Fruit fly (Drosophila melanogaster) whole organism, prepupa: Measurements from ENCODE around the gene CG3430.

Source experiments
- OdsH ChIP-seq: fragments of 200-800 bp; sonication (Bioruptor generic); optimal IDR thresholded peaks from 3 replicates; lab custom pipeline; 2016; ENCODE audit warnings: missing biosample characterization, missing genetic modification characterization
- spab ChIP-seq: fragments of 200-800 bp; sonication (Bioruptor generic); optimal IDR thresholded peaks from 2 replicates; lab custom pipeline; 2017; ENCODE audit warnings: missing biosample characterization, mild to moderate bottlenecking, missing genetic modification characterization, missing genetic modification reagents

DNA sequence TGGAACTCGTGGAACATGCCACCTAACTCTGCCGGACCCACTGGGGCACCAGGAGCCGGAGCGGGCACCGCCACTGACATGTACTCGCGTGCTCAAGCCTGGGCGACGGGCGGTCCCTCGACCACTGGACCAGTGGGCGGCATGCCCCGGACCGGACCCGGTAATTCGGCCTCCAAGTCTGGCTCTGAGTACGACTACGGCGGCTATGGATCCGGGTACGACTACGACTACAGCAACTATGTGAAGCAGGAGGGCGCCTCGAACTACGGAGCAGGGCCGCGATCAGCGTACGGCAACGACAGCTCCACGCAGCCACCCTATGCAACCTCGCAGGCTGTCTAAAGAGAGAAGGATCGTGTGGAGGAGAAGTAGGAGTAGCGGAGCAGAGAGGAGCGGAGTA is 31.7 kb upstream of the CG3430 start:
- no peak for TF ChIP-seq spab
- no peak for TF ChIP-seq OdsH (GFP tag; lab: Kevin White, UChicago)
